Fruit fly (Drosophila melanogaster) whole organism, adult: ENCODE measurements around the gene CG31975.

ENCODE experiments used
- CG11617 ChIP-seq: fragments of 200-800 bp; sonication (Bioruptor generic); optimal IDR thresholded peaks from 2 replicates; lab custom pipeline; 2017; ENCODE audit warnings: mild to moderate bottlenecking, missing biosample characterization, missing genetic modification reagents, missing genetic modification characterization
- CG12768 ChIP-seq: fragments of 200-800 bp; sonication (Bioruptor generic); optimal IDR thresholded peaks from 2 replicates; lab custom pipeline; 2017; ENCODE audit warnings: missing biosample characterization, missing genetic modification characterization, mild to moderate bottlenecking, moderate library complexity, missing genetic modification reagents
- CG14711 ChIP-seq: fragments of 200-800 bp; sonication (Bioruptor generic); optimal IDR thresholded peaks from 2 replicates; lab custom pipeline; 2018; ENCODE audit warnings: missing biosample characterization, mild to moderate bottlenecking, missing genetic modification characterization, moderate library complexity
- CG1620 ChIP-seq: fragments of 200-800 bp; sonication (Bioruptor generic); optimal IDR thresholded peaks from 2 replicates; lab custom pipeline; 2016; ENCODE audit warnings: missing biosample characterization, missing genetic modification characterization
- CG33017 ChIP-seq: fragments of 200-800 bp; sonication (Bioruptor generic); optimal IDR thresholded peaks from 2 replicates; lab custom pipeline; 2018; ENCODE audit warnings: missing biosample characterization, mild to moderate bottlenecking, missing genetic modification characterization, moderate library complexity
- CG5204 ChIP-seq: fragments of 200-800 bp; sonication (Bioruptor generic); optimal IDR thresholded peaks from 2 replicates; lab custom pipeline; 2016; ENCODE audit warnings: missing biosample characterization, missing genetic modification characterization
- CG7045 ChIP-seq: fragments of 200-800 bp; sonication (Bioruptor generic); optimal IDR thresholded peaks from 2 replicates; lab custom pipeline; 2017; ENCODE audit warnings: missing biosample characterization, mild to moderate bottlenecking, missing genetic modification characterization
- CG7101 ChIP-seq: fragments of 200-800 bp; sonication (Bioruptor generic); optimal IDR thresholded peaks from 2 replicates; lab custom pipeline; 2018; ENCODE audit warnings: missing biosample characterization, mild to moderate bottlenecking, missing genetic modification characterization, moderate library complexity
- Clk ChIP-seq: fragments of 200-800 bp; sonication (Bioruptor generic); optimal IDR thresholded peaks from 2 replicates; lab custom pipeline; 2017; ENCODE audit warnings: missing biosample characterization, missing genetic modification characterization
- Crg-1 ChIP-seq: fragments of 200-800 bp; sonication (Bioruptor generic); optimal IDR thresholded peaks from 2 replicates; lab custom pipeline; 2016; ENCODE audit warnings: missing biosample characterization, missing genetic modification characterization
- Hr96 ChIP-seq: fragments of 200-800 bp; sonication (Bioruptor generic); optimal IDR thresholded peaks from 2 replicates; lab custom pipeline; 2016; ENCODE audit warnings: missing biosample characterization, missing genetic modification characterization
- Mnt ChIP-seq: fragments of 200-800 bp; sonication (Bioruptor generic); optimal IDR thresholded peaks from 2 replicates; lab custom pipeline; 2016; ENCODE audit warnings: missing biosample characterization, mild to moderate bottlenecking, missing genetic modification characterization
- bab1 ChIP-seq: fragments of 200-800 bp; sonication (Bioruptor generic); optimal IDR thresholded peaks from 3 replicates; lab custom pipeline; 2019; ENCODE audit warnings: missing biosample characterization, mild to moderate bottlenecking, missing genetic modification characterization, moderate library complexity
- cic ChIP-seq: fragments of 200-800 bp; sonication (Bioruptor generic); optimal IDR thresholded peaks from 2 replicates; lab custom pipeline; 2017; ENCODE audit warnings: missing biosample characterization, mild to moderate bottlenecking, missing genetic modification characterization, moderate library complexity
- cnc ChIP-seq, 2 experiments: fragments of >200 bp; optimal IDR thresholded peaks; 2 replicates each; lab custom pipeline; 2017
- kay ChIP-seq: fragments of 200-800 bp; sonication (Bioruptor generic); peaks from one replicate; lab custom pipeline; 2016; ENCODE audit warnings: missing biosample characterization, missing genetic modification characterization, borderline replicate concordance
- ovo ChIP-seq: fragments of 200-800 bp; sonication (Bioruptor generic); optimal IDR thresholded peaks from 2 replicates; lab custom pipeline; 2016; ENCODE audit warnings: missing biosample characterization, missing genetic modification characterization
- pad ChIP-seq: fragments of 200-800 bp; sonication (Bioruptor generic); optimal IDR thresholded peaks from 3 replicates; lab custom pipeline; 2017; ENCODE audit warnings: missing biosample characterization, missing genetic modification characterization, mild to moderate bottlenecking, moderate library complexity, missing genetic modification reagents
- tj ChIP-seq: fragments of 200-800 bp; sonication (Bioruptor generic); optimal IDR thresholded peaks from 3 replicates; lab custom pipeline; 2017; ENCODE audit warnings: missing biosample characterization, mild to moderate bottlenecking, missing genetic modification characterization, moderate library complexity
- toe ChIP-seq: fragments of 200-800 bp; sonication (Bioruptor generic); optimal IDR thresholded peaks from 2 replicates; lab custom pipeline; 2016; ENCODE audit warnings: missing biosample characterization, missing genetic modification characterization

CG31975 gene

dm6 chr2L:125364-126252, 15.2 kb downstream of the CG31975 start:
- TF ChIP-seq Mnt (GFP tag; lab: Kevin White, UChicago), result peak; percentile 74
- no peak for TF ChIP-seq ovo (GFP tag; lab: Kevin White, UChicago)
- no peak for TF ChIP-seq Crg-1 (GFP tag; lab: Kevin White, UChicago)
- no peak for TF ChIP-seq CG14711 (tag; lab: Kevin White, UChicago)
- no peak for TF ChIP-seq Clk (GFP tag; lab: Kevin White, UChicago)
- peak; percentile 12 for TF ChIP-seq Hr96 (GFP tag; lab: Kevin White, UChicago)
- TF ChIP-seq CG11617 (GFP tag; lab: Kevin White, UChicago), result no peak
- peak; percentile 50 for TF ChIP-seq CG7045
- TF ChIP-seq CG33017 (tag; lab: Kevin White, UChicago), result peak; percentile 42
- no peak for TF ChIP-seq CG5204
- peak; percentile 37 for TF ChIP-seq tj (GFP tag; lab: Kevin White, UChicago)
- TF ChIP-seq CG7101, result peak; percentile 44
- TF ChIP-seq toe (GFP tag; lab: Kevin White, UChicago), result peak; percentile 75
- no peak for TF ChIP-seq pad (GFP tag; lab: Kevin White, UChicago)
- TF ChIP-seq cnc (optimal IDR thresholded peaks at IDR 0.05; lab: Kevin White, UChicago), result no peak
- TF ChIP-seq cic, result peak; percentile 64
- TF ChIP-seq bab1, result no peak
- peak; percentile 88 for TF ChIP-seq kay
- TF ChIP-seq CG1620 (GFP tag; lab: Kevin White, UChicago), result no peak
- peak; percentile 90 for TF ChIP-seq CG12768

dm6 chr2L:123007-123327, 17.8 kb downstream of the CG31975 start:
- TF ChIP-seq kay (peak; percentile 66), CG11617 (GFP tag; lab: Kevin White, UChicago) (no peak)

dm6 chr2L:122167-123006, 18.4 kb downstream of the CG31975 start:
- peak; percentile 92 for TF ChIP-seq kay
- no peak for TF ChIP-seq toe (GFP tag; lab: Kevin White, UChicago)

- no peak for TF ChIP-seq CG7045
- no peak for TF ChIP-seq CG12768
- TF ChIP-seq cnc (optimal IDR thresholded peaks at IDR 0.05; lab: Kevin White, UChicago), result no peak
Measured at dm6 chr2L:121456-121831, 19.3 kb downstream of the CG31975 start, which contains the start of gene CG4822. TSS of gene CG4822 (minus strand) at chr2L:121754.

dm6 chr2L:120492-121455, 20.0 kb downstream of the CG31975 start:
- TF ChIP-seq CG7101, result no peak
- peak; percentile 54 for TF ChIP-seq CG12768
- no peak for TF ChIP-seq pad (GFP tag; lab: Kevin White, UChicago)
- no peak for TF ChIP-seq bab1
- no peak for TF ChIP-seq CG14711 (tag; lab: Kevin White, UChicago)
- TF ChIP-seq Hr96 (GFP tag; lab: Kevin White, UChicago), result no peak
- TF ChIP-seq Mnt (GFP tag; lab: Kevin White, UChicago), result no peak
- no peak for TF ChIP-seq CG7045
- TF ChIP-seq kay, result peak; percentile 77
- no peak for TF ChIP-seq CG1620 (GFP tag; lab: Kevin White, UChicago)
- TF ChIP-seq toe (GFP tag; lab: Kevin White, UChicago), result no peak
- TF ChIP-seq tj (GFP tag; lab: Kevin White, UChicago), result no peak
- TF ChIP-seq ovo (GFP tag; lab: Kevin White, UChicago), result no peak
- TF ChIP-seq CG5204, result no peak
- TF ChIP-seq Crg-1 (GFP tag; lab: Kevin White, UChicago), result no peak
- no peak for TF ChIP-seq CG33017 (tag; lab: Kevin White, UChicago)
- TF ChIP-seq cnc (optimal IDR thresholded peaks at IDR 0.05; lab: Kevin White, UChicago), result no peak
- no peak for TF ChIP-seq CG11617 (GFP tag; lab: Kevin White, UChicago)
- peak; percentile 74 for TF ChIP-seq cic
- no peak for TF ChIP-seq Clk (GFP tag; lab: Kevin White, UChicago)

dm6 chr2L:117750-118149, 23.0 kb downstream of the CG31975 start:
- TF ChIP-seq ovo (GFP tag; lab: Kevin White, UChicago) (peak; percentile 1), kay (peak; percentile 2), Clk (GFP tag; lab: Kevin White, UChicago) (no peak), cnc (optimal IDR thresholded peaks at IDR 0.05; lab: Kevin White, UChicago) (no peak), Hr96 (GFP tag; lab: Kevin White, UChicago) (no peak), CG7045 (no peak), Mnt (GFP tag; lab: Kevin White, UChicago) (no peak), CG1620 (GFP tag; lab: Kevin White, UChicago) (no peak), CG14711 (tag; lab: Kevin White, UChicago) (no peak)
